Worm (Caenorhabditis elegans) whole organism, L4 larva: ENCODE measurements around the gene dnj-22.
A peak's percentile ranks its signal among the peaks of the same experiment; 100 is the strongest.

Source experiments
- D1046.2 ChIP-seq: fragments of 200-800 bp; sonication (Bioruptor generic); IDR thresholded peaks from 2 replicates; pipeline ENCODE4 v1.3.6; 2022; ENCODE audit warnings: missing genetic modification characterization, missing compliant biosample characterization
- F26F4.8 ChIP-seq: fragments of 200-800 bp; sonication (Bioruptor generic); conservative IDR thresholded peaks from 2 replicates; pipeline ENCODE4 v1.3.6; 2022; ENCODE audit warnings: missing genetic modification characterization, missing compliant biosample characterization
- T26A8.4 ChIP-seq: fragments of 200-800 bp; sonication (Bioruptor generic); IDR thresholded peaks from 2 replicates; pipeline ENCODE4 v1.3.6; 2022; ENCODE audit warnings: missing genetic modification characterization, missing compliant biosample characterization
- Y48G9A.11 ChIP-seq: fragments of 200-800 bp; sonication (Bioruptor generic); IDR thresholded peaks from 2 replicates; pipeline ENCODE4 v1.3.6; 2022; ENCODE audit warnings: missing genetic modification reagents, missing genetic modification characterization, missing compliant biosample characterization
- Y75B8A.6 ChIP-seq: fragments of 200-800 bp; sonication (Bioruptor generic); IDR thresholded peaks from 2 replicates; pipeline ENCODE4 v1.3.6; 2022; ENCODE audit warnings: missing genetic modification reagents, missing genetic modification characterization, missing compliant biosample characterization
- ZK337.2 ChIP-seq: fragments of 200-800 bp; sonication (Bioruptor generic); IDR thresholded peaks from 2 replicates; pipeline ENCODE4 v1.3.6; 2022; ENCODE audit warnings: missing genetic modification reagents, missing genetic modification characterization, missing compliant biosample characterization
- aha-1 ChIP-seq: fragments of 150-350 bp; peaks from one replicate; lab custom pipeline; 2014; ENCODE audit warnings: missing biosample characterization, missing genetic modification characterization
- ceh-32 ChIP-seq: sonication (generic microtip); optimal IDR thresholded peaks from 2 replicates; lab custom pipeline; 2016; ENCODE audit warnings: mild to moderate bottlenecking, missing genetic modification characterization, missing compliant biosample characterization; ENCODE audit not compliant: poor library complexity
- daf-12 ChIP-seq: fragments of 150-350 bp; optimal IDR thresholded peaks from 2 replicates; lab custom pipeline; 2014; ENCODE audit warnings: missing biosample characterization, missing genetic modification reagents, missing genetic modification characterization
- daf-16 ChIP-seq, 3 experiments: sonication (generic microtip); optimal IDR thresholded peaks; 2 replicates each; lab custom pipeline; 2016 to 2017; ENCODE audit warnings: missing genetic modification characterization in 3 of 3, missing genetic modification reagents in 3 of 3, mild to moderate bottlenecking in 2 of 3, missing compliant biosample characterization in 2 of 3, missing biosample characterization in 1 of 3, moderate library complexity in 1 of 3
- daf-19 ChIP-seq: fragments of 200-800 bp; sonication (Bioruptor generic); conservative IDR thresholded peaks from 2 replicates; pipeline ENCODE4 v1.3.6; 2022; ENCODE audit warnings: missing genetic modification characterization, missing compliant biosample characterization
- dmd-6 ChIP-seq: fragments of 200-800 bp; sonication (Bioruptor generic); IDR thresholded peaks from 2 replicates; pipeline ENCODE4 v1.3.6; 2022; ENCODE audit warnings: missing genetic modification reagents, missing genetic modification characterization, missing compliant biosample characterization
- dpl-1 ChIP-seq: fragments of 150-350 bp; optimal IDR thresholded peaks from 2 replicates; lab custom pipeline; 2014; ENCODE audit warnings: missing biosample characterization, missing genetic modification reagents, missing genetic modification characterization
- duxl-1 ChIP-seq: sonication (generic microtip); optimal IDR thresholded peaks from 2 replicates; lab custom pipeline; 2016; ENCODE audit warnings: mild to moderate bottlenecking, missing genetic modification characterization, moderate library complexity, missing compliant biosample characterization; ENCODE audit not compliant: poor library complexity
- dve-1 ChIP-seq: sonication (generic microtip); optimal IDR thresholded peaks from 2 replicates; lab custom pipeline; 2017; ENCODE audit warnings: antibody characterized with exemption, mild to moderate bottlenecking, missing genetic modification characterization, missing compliant biosample characterization; ENCODE audit not compliant: insufficient read depth
- egl-43 ChIP-seq: fragments of 200-800 bp; sonication (Bioruptor generic); IDR thresholded peaks from 2 replicates; pipeline ENCODE4 v1.3.6; 2022; ENCODE audit warnings: missing genetic modification reagents, missing genetic modification characterization, missing compliant biosample characterization
- hlh-11 ChIP-seq: fragments of 200-800 bp; sonication (Bioruptor generic); optimal IDR thresholded peaks from 2 replicates; lab custom pipeline; 2018; ENCODE audit warnings: mild to moderate bottlenecking, missing genetic modification characterization, missing compliant biosample characterization
- hlh-30 ChIP-seq: sonication (generic microtip); optimal IDR thresholded peaks from 2 replicates; lab custom pipeline; 2017; ENCODE audit warnings: antibody characterized with exemption, mild to moderate bottlenecking, missing genetic modification characterization, missing compliant biosample characterization; ENCODE audit not compliant: insufficient read depth
- hmg-1.1 ChIP-seq: fragments of 200-800 bp; sonication (Bioruptor generic); IDR thresholded peaks from 2 replicates; pipeline ENCODE4 v1.3.6; 2022; ENCODE audit warnings: missing genetic modification reagents, missing genetic modification characterization, missing compliant biosample characterization
- lin-1 ChIP-seq: fragments of 200-800 bp; sonication (Bioruptor generic); IDR thresholded peaks from 2 replicates; pipeline ENCODE4 v1.3.6; 2022; ENCODE audit warnings: missing genetic modification reagents, missing genetic modification characterization, missing compliant biosample characterization
- lin-29 ChIP-seq: fragments of 200-800 bp; sonication (Bioruptor generic); IDR thresholded peaks from 2 replicates; pipeline ENCODE4 v1.3.6; 2022; ENCODE audit warnings: missing genetic modification reagents, missing genetic modification characterization, missing compliant biosample characterization
- mdl-1 ChIP-seq, 2 experiments: fragments of 150-350 bp in 1 of 2; sonication (generic microtip) in 1 of 2; optimal IDR thresholded peaks; 2 replicates each; lab custom pipeline; 2014 to 2017; ENCODE audit warnings: missing biosample characterization in 2 of 2, missing genetic modification characterization in 2 of 2
- mep-1 ChIP-seq: fragments of 150-350 bp; sonication (generic microtip); optimal IDR thresholded peaks from 3 replicates; lab custom pipeline; 2014; ENCODE audit warnings: missing biosample characterization, missing genetic modification characterization
- mes-2 ChIP-seq: sonication (generic microtip); optimal IDR thresholded peaks from 2 replicates; lab custom pipeline; 2016; ENCODE audit warnings: missing genotype, mild to moderate bottlenecking, missing genetic modification characterization, missing compliant biosample characterization; ENCODE audit not compliant: poor library complexity, severe bottlenecking
- mxl-3 ChIP-seq: fragments of 200-800 bp; sonication (Bioruptor generic); optimal IDR thresholded peaks from 2 replicates; lab custom pipeline; 2018; ENCODE audit warnings: mild to moderate bottlenecking, missing genetic modification characterization, missing compliant biosample characterization
- nhr-11 ChIP-seq: fragments of 150-350 bp; optimal IDR thresholded peaks from 2 replicates; lab custom pipeline; 2014; ENCODE audit warnings: missing biosample characterization, missing genetic modification characterization
- nhr-28 ChIP-seq: fragments of 150-350 bp; optimal IDR thresholded peaks from 2 replicates; lab custom pipeline; 2014; ENCODE audit warnings: missing biosample characterization, missing genetic modification characterization
- nhr-41 ChIP-seq: fragments of 200-800 bp; sonication (Bioruptor generic); IDR thresholded peaks from 2 replicates; pipeline ENCODE4 v1.3.6; 2022; ENCODE audit warnings: missing genetic modification reagents, missing genetic modification characterization, missing compliant biosample characterization
- nhr-6 ChIP-seq: fragments of 150-350 bp; optimal IDR thresholded peaks from 2 replicates; lab custom pipeline; 2014; ENCODE audit warnings: missing biosample characterization, missing genetic modification characterization
- php-3 ChIP-seq: fragments of 200-800 bp; sonication (Bioruptor generic); IDR thresholded peaks from 2 replicates; pipeline ENCODE4 v1.3.6; 2022; ENCODE audit warnings: missing genetic modification reagents, missing genetic modification characterization, missing compliant biosample characterization
- pqm-1 ChIP-seq: sonication (generic microtip); optimal IDR thresholded peaks from 2 replicates; lab custom pipeline; 2017; ENCODE audit warnings: missing biosample characterization, missing genetic modification characterization
- sdz-12 ChIP-seq: fragments of 200-800 bp; sonication (Bioruptor generic); optimal IDR thresholded peaks from 2 replicates; lab custom pipeline; 2018; ENCODE audit warnings: mild to moderate bottlenecking, missing genetic modification characterization, missing compliant biosample characterization
- tra-1 ChIP-seq: fragments of 200-800 bp; sonication (Bioruptor generic); IDR thresholded peaks from 2 replicates; pipeline ENCODE4 v1.3.6; 2022; ENCODE audit warnings: missing genetic modification reagents, missing genetic modification characterization, missing compliant biosample characterization
- unc-39 ChIP-seq: sonication (generic microtip); optimal IDR thresholded peaks from 2 replicates; lab custom pipeline; 2017; ENCODE audit warnings: missing biosample characterization, missing genetic modification characterization
- unc-62 ChIP-seq, 3 experiments: fragments of 150-350 bp in 1 of 3; sonication (generic microtip); optimal IDR thresholded peaks in 2 of 3; peaks in 1 of 3; 1 replicate in 1 of 3; 2 replicates in 2 of 3; lab custom pipeline; 2014 to 2017; ENCODE audit warnings: missing biosample characterization in 3 of 3, missing genetic modification characterization in 3 of 3, missing genetic modification reagents in 3 of 3, missing genotype in 1 of 3
- vab-7 ChIP-seq: fragments of 200-800 bp; sonication (Bioruptor generic); IDR thresholded peaks from 2 replicates; pipeline ENCODE4 v1.3.6; 2022; ENCODE audit warnings: missing genetic modification reagents, missing genetic modification characterization, missing compliant biosample characterization
- zfp-3 ChIP-seq: fragments of 200-800 bp; sonication (Bioruptor generic); conservative IDR thresholded peaks from 2 replicates; pipeline ENCODE4 v1.3.6; 2022; ENCODE audit warnings: missing genetic modification reagents, missing genetic modification characterization, missing compliant biosample characterization

The dnj-22 gene

ce11 chrV:8445636-8446035, 16.3 kb downstream of the dnj-22 start (continued):
- TF ChIP-seq nhr-6 (tag; lab: Kevin White, UChicago): peak; percentile 56
- TF ChIP-seq dpl-1 (GFP tag; lab: Kevin White, UChicago): no peak
- TF ChIP-seq unc-39 (tag; lab: Kevin White, UChicago): no peak
- TF ChIP-seq unc-62 (GFP tag; optimal IDR thresholded peaks at IDR 0.05 in 1 of 2; lab: Kevin White, UChicago): no peak
- no peak for TF ChIP-seq unc-62 (tag; optimal IDR thresholded peaks at IDR 0.05; lab: Kevin White, UChicago)
- TF ChIP-seq dmd-6: peak; percentile 59
- TF ChIP-seq zfp-3: no peak

ce11 chrV:8444357-8444856, 17.5 kb downstream of the dnj-22 start, which contains the start of gene lmd-3:
Gene lmd-3, minus strand, starts transcription at chrV:8444806.
- TF ChIP-seq hlh-30 (tag; lab: Kevin White, UChicago) (peak; percentile 60), nhr-11 (tag; lab: Kevin White, UChicago) (no peak), aha-1 (tag; lab: Kevin White, UChicago) (peak; percentile 32), php-3 (GFP tag; lab: Robert Waterston, UW) (no peak), daf-19 (GFP tag; lab: Robert Waterston, UW) (no peak), daf-12 (tag; lab: Kevin White, UChicago) (no peak)
- TF ChIP-seq, all 104 proteins: peak for 2

ce11 chrV:8437358-8437757, 24.6 kb downstream of the dnj-22 start:
- TF ChIP-seq ceh-32 (tag; lab: Kevin White, UChicago): no peak
- no peak for TF ChIP-seq unc-39 (tag; lab: Kevin White, UChicago)
- TF ChIP-seq egl-43 (GFP tag; lab: Robert Waterston, UW): no peak
- peak in 1 of 2 experiments; percentile 92 for TF ChIP-seq unc-62 (GFP tag; optimal IDR thresholded peaks at IDR 0.05 in 1 of 2; lab: Kevin White, UChicago)
- no peak for TF ChIP-seq unc-62 (tag; optimal IDR thresholded peaks at IDR 0.05; lab: Kevin White, UChicago)
- no peak for TF ChIP-seq zfp-3
- no peak for TF ChIP-seq lin-29 (GFP tag; lab: Robert Waterston, UW)
- TF ChIP-seq, all 104 proteins: peak for 1

ce11 chrV:8435292-8435691, 26.6 kb downstream of the dnj-22 start:
- no peak for TF ChIP-seq duxl-1 (tag; lab: Kevin White, UChicago)
- 0 out of 2 replicates have a peak, but pooled peaks have one; percentile 22 for TF ChIP-seq hmg-1.1 (GFP tag; lab: Robert Waterston, UW)
- TF ChIP-seq aha-1 (tag; lab: Kevin White, UChicago): peak; percentile 49

- TF ChIP-seq sdz-12 (no peak), mep-1 (peak; percentile 36), dve-1 (peak; percentile 38), hlh-30 (tag; lab: Kevin White, UChicago) (peak; percentile 58), dmd-6 (peak; percentile 18; the same call in 1 of the 2 replicates), nhr-28 (tag; lab: Kevin White, UChicago) (peak; percentile 47), hlh-11 (tag; lab: Kevin White, UChicago) (peak; percentile 74), daf-16 (GFP tag; optimal IDR thresholded peaks at IDR 0.05; lab: Kevin White, UChicago) (no peak), daf-16 (tag; optimal IDR thresholded peaks at IDR 0.05; lab: Kevin White, UChicago) (peak; percentile 98), unc-62 (GFP tag; optimal IDR thresholded peaks at IDR 0.05 in 1 of 2; lab: Kevin White, UChicago) (peak in 1 of 2 experiments; percentile 62), unc-62 (tag; optimal IDR thresholded peaks at IDR 0.05; lab: Kevin White, UChicago) (no peak), mdl-1 (tag; optimal IDR thresholded peaks at IDR 0.05; lab: Kevin White, UChicago) (peak in 1 of 2 experiments; percentile 51), pqm-1 (tag; lab: Kevin White, UChicago) (peak; percentile 55), mxl-3 (GFP tag; lab: Kevin White, UChicago) (peak; percentile 1), ceh-32 (tag; lab: Kevin White, UChicago) (no peak), mes-2 (no peak)
Measured at ce11 chrV:8434400-8434827, 27.5 kb downstream of the dnj-22 start.

ce11 chrV:8431295-8431694, 30.6 kb downstream of the dnj-22 start:
- TF ChIP-seq ZK337.2 (GFP tag; lab: Robert Waterston, UW): 0 out of 2 replicates have a peak, but pooled peaks have one; percentile 33
- TF ChIP-seq Y75B8A.6 (GFP tag; lab: Robert Waterston, UW): 0 out of 2 replicates have a peak, but pooled peaks have one; percentile 76
- peak; percentile 30; the same call in 1 of the 2 replicates for TF ChIP-seq tra-1 (GFP tag; lab: Robert Waterston, UW)
- TF ChIP-seq lin-1 (GFP tag; lab: Robert Waterston, UW): peak; percentile 63; the same call in 1 of the 2 replicates
- 0 out of 2 replicates have a peak, but pooled peaks have one; percentile 14 for TF ChIP-seq dmd-6
- TF ChIP-seq nhr-41 (GFP tag; lab: Robert Waterston, UW): 0 out of 2 replicates have a peak, but pooled peaks have one; percentile 43
- TF ChIP-seq T26A8.4 (GFP tag; lab: Robert Waterston, UW): peak; percentile 45; the same call in 1 of the 2 replicates
- TF ChIP-seq Y48G9A.11 (GFP tag; lab: Robert Waterston, UW): 0 out of 2 replicates have a peak, but pooled peaks have one; percentile 28
- TF ChIP-seq egl-43 (GFP tag; lab: Robert Waterston, UW): peak; percentile 75
- 0 out of 2 replicates have a peak, but pooled peaks have one; percentile 44 for TF ChIP-seq D1046.2 (GFP tag; lab: Robert Waterston, UW)
- TF ChIP-seq F26F4.8: peak; percentile 75
- peak; percentile 66 for TF ChIP-seq vab-7 (GFP tag; lab: Robert Waterston, UW)
